Worm (Caenorhabditis elegans) whole organism, L4 larva: ENCODE measurements around the gene F59B2.14.

ENCODE experiments used
- D1046.2 ChIP-seq: fragments of 200-800 bp; sonication (Bioruptor generic); IDR thresholded peaks from 2 replicates; pipeline ENCODE4 v1.3.6; 2022; ENCODE audit warnings: missing genetic modification characterization, missing compliant biosample characterization
- F10B5.3 ChIP-seq: sonication (generic microtip); optimal IDR thresholded peaks from 2 replicates; lab custom pipeline; 2016; ENCODE audit warnings: mild to moderate bottlenecking, missing genetic modification characterization, missing compliant biosample characterization
- F26F4.8 ChIP-seq: fragments of 200-800 bp; sonication (Bioruptor generic); conservative IDR thresholded peaks from 2 replicates; pipeline ENCODE4 v1.3.6; 2022; ENCODE audit warnings: missing genetic modification characterization, missing compliant biosample characterization
- F49E8.2 ChIP-seq: sonication (generic microtip); optimal IDR thresholded peaks from 2 replicates; lab custom pipeline; 2016; ENCODE audit warnings: missing compliant biosample characterization, mild to moderate bottlenecking, missing genetic modification characterization, borderline replicate concordance
- Y48G9A.11 ChIP-seq: fragments of 200-800 bp; sonication (Bioruptor generic); IDR thresholded peaks from 2 replicates; pipeline ENCODE4 v1.3.6; 2022; ENCODE audit warnings: missing genetic modification reagents, missing genetic modification characterization, missing compliant biosample characterization
- Y75B8A.6 ChIP-seq: fragments of 200-800 bp; sonication (Bioruptor generic); IDR thresholded peaks from 2 replicates; pipeline ENCODE4 v1.3.6; 2022; ENCODE audit warnings: missing genetic modification reagents, missing genetic modification characterization, missing compliant biosample characterization
- aha-1 ChIP-seq: fragments of 150-350 bp; peaks from one replicate; lab custom pipeline; 2014; ENCODE audit warnings: missing biosample characterization, missing genetic modification characterization
- ama-1 ChIP-seq: fragments of 150-350 bp; optimal IDR thresholded peaks from 2 replicates; lab custom pipeline; 2014; ENCODE audit warnings: inconsistent platforms, mixed read lengths
- arid-1 ChIP-seq: fragments of 200-800 bp; sonication (Bioruptor generic); conservative IDR thresholded peaks from 2 replicates; pipeline ENCODE4 v1.3.6; 2022; ENCODE audit warnings: missing genetic modification reagents, missing genetic modification characterization, missing compliant biosample characterization
- ceh-32 ChIP-seq: sonication (generic microtip); optimal IDR thresholded peaks from 2 replicates; lab custom pipeline; 2016; ENCODE audit warnings: mild to moderate bottlenecking, missing genetic modification characterization, missing compliant biosample characterization; ENCODE audit not compliant: poor library complexity
- ceh-44 ChIP-seq: fragments of 200-800 bp; sonication (Bioruptor generic); IDR thresholded peaks from 2 replicates; pipeline ENCODE4 v1.3.6; 2022; ENCODE audit warnings: missing genetic modification reagents, missing genetic modification characterization, missing compliant biosample characterization
- ceh-62 ChIP-seq: sonication (generic microtip); optimal IDR thresholded peaks from 2 replicates; lab custom pipeline; 2017; ENCODE audit warnings: missing biosample characterization, missing genetic modification characterization
- ceh-82 ChIP-seq: sonication (generic microtip); optimal IDR thresholded peaks from 2 replicates; lab custom pipeline; 2017; ENCODE audit warnings: missing biosample characterization, missing genetic modification characterization
- ctbp-1 ChIP-seq: fragments of 200-800 bp; sonication (Bioruptor generic); IDR thresholded peaks from 2 replicates; pipeline ENCODE4 v1.3.6; 2022; ENCODE audit warnings: missing genetic modification reagents, missing genetic modification characterization, missing compliant biosample characterization
- daf-16 ChIP-seq, 3 experiments: sonication (generic microtip); optimal IDR thresholded peaks; 2 replicates each; lab custom pipeline; 2016 to 2017; ENCODE audit warnings: missing genetic modification characterization in 3 of 3, missing genetic modification reagents in 3 of 3, mild to moderate bottlenecking in 2 of 3, missing compliant biosample characterization in 2 of 3, missing biosample characterization in 1 of 3, moderate library complexity in 1 of 3
- dmd-6 ChIP-seq: fragments of 200-800 bp; sonication (Bioruptor generic); IDR thresholded peaks from 2 replicates; pipeline ENCODE4 v1.3.6; 2022; ENCODE audit warnings: missing genetic modification reagents, missing genetic modification characterization, missing compliant biosample characterization
- dmd-9 ChIP-seq: fragments of 200-800 bp; sonication (Bioruptor generic); IDR thresholded peaks from 2 replicates; pipeline ENCODE4 v1.3.6; 2022; ENCODE audit warnings: missing genetic modification reagents, missing genetic modification characterization, missing compliant biosample characterization
- dpl-1 ChIP-seq: fragments of 150-350 bp; optimal IDR thresholded peaks from 2 replicates; lab custom pipeline; 2014; ENCODE audit warnings: missing biosample characterization, missing genetic modification reagents, missing genetic modification characterization
- dve-1 ChIP-seq: sonication (generic microtip); optimal IDR thresholded peaks from 2 replicates; lab custom pipeline; 2017; ENCODE audit warnings: antibody characterized with exemption, mild to moderate bottlenecking, missing genetic modification characterization, missing compliant biosample characterization; ENCODE audit not compliant: insufficient read depth
- egl-27 ChIP-seq: sonication (generic microtip); optimal IDR thresholded peaks from 3 replicates; lab custom pipeline; 2017; ENCODE audit warnings: missing biosample characterization, missing genetic modification reagents, missing genetic modification characterization
- egl-43 ChIP-seq: fragments of 200-800 bp; sonication (Bioruptor generic); IDR thresholded peaks from 2 replicates; pipeline ENCODE4 v1.3.6; 2022; ENCODE audit warnings: missing genetic modification reagents, missing genetic modification characterization, missing compliant biosample characterization
- fos-1 ChIP-seq: fragments of 150-350 bp; optimal IDR thresholded peaks from 2 replicates; lab custom pipeline; 2014; ENCODE audit warnings: missing biosample characterization, missing genetic modification characterization
- hif-1 ChIP-seq, 2 experiments: sonication (generic microtip); optimal IDR thresholded peaks; 2 replicates each; lab custom pipeline; 2016 to 2017; ENCODE audit warnings: missing compliant biosample characterization in 2 of 2, missing genetic modification characterization in 2 of 2, missing genetic modification reagents in 2 of 2, missing genotype in 2 of 2, mild to moderate bottlenecking in 1 of 2
- hlh-30 ChIP-seq: sonication (generic microtip); optimal IDR thresholded peaks from 2 replicates; lab custom pipeline; 2017; ENCODE audit warnings: antibody characterized with exemption, mild to moderate bottlenecking, missing genetic modification characterization, missing compliant biosample characterization; ENCODE audit not compliant: insufficient read depth
- hmg-1.1 ChIP-seq: fragments of 200-800 bp; sonication (Bioruptor generic); IDR thresholded peaks from 2 replicates; pipeline ENCODE4 v1.3.6; 2022; ENCODE audit warnings: missing genetic modification reagents, missing genetic modification characterization, missing compliant biosample characterization
- jun-1 ChIP-seq: fragments of 150-350 bp; optimal IDR thresholded peaks from 2 replicates; lab custom pipeline; 2014; ENCODE audit warnings: missing biosample characterization, missing genetic modification reagents, missing genetic modification characterization
- lin-15B ChIP-seq: fragments of 150-350 bp; sonication (generic microtip); optimal IDR thresholded peaks from 3 replicates; lab custom pipeline; 2014; ENCODE audit warnings: missing biosample characterization, missing genetic modification characterization
- lin-39 ChIP-seq: fragments of 150-350 bp; optimal IDR thresholded peaks from 2 replicates; lab custom pipeline; 2014; ENCODE audit warnings: missing biosample characterization, missing genetic modification reagents, missing genetic modification characterization
- madf-5 ChIP-seq, 2 experiments: fragments of 200-800 bp; sonication (Bioruptor generic); IDR thresholded peaks; 2 replicates each; pipeline ENCODE4 v1.3.6; 2022; ENCODE audit warnings: missing compliant biosample characterization in 2 of 2, missing genetic modification characterization in 2 of 2
- nhr-10 ChIP-seq: fragments of 150-350 bp; optimal IDR thresholded peaks from 2 replicates; lab custom pipeline; 2014; ENCODE audit warnings: missing biosample characterization, missing genetic modification characterization
- nhr-102 ChIP-seq: sonication (generic microtip); optimal IDR thresholded peaks from 2 replicates; lab custom pipeline; 2016; ENCODE audit warnings: mild to moderate bottlenecking, missing genetic modification characterization, moderate library complexity, missing compliant biosample characterization
- nhr-111 ChIP-seq: fragments of 200-800 bp; sonication (Bioruptor generic); optimal IDR thresholded peaks from 2 replicates; lab custom pipeline; 2018; ENCODE audit warnings: mild to moderate bottlenecking, missing genetic modification characterization, missing compliant biosample characterization
- nhr-41 ChIP-seq: fragments of 200-800 bp; sonication (Bioruptor generic); IDR thresholded peaks from 2 replicates; pipeline ENCODE4 v1.3.6; 2022; ENCODE audit warnings: missing genetic modification reagents, missing genetic modification characterization, missing compliant biosample characterization
- nhr-42 ChIP-seq: fragments of 200-800 bp; sonication (Bioruptor generic); IDR thresholded peaks from 2 replicates; pipeline ENCODE4 v1.3.6; 2022; ENCODE audit warnings: missing genetic modification characterization, missing compliant biosample characterization
- php-3 ChIP-seq: fragments of 200-800 bp; sonication (Bioruptor generic); IDR thresholded peaks from 2 replicates; pipeline ENCODE4 v1.3.6; 2022; ENCODE audit warnings: missing genetic modification reagents, missing genetic modification characterization, missing compliant biosample characterization
- pqm-1 ChIP-seq: sonication (generic microtip); optimal IDR thresholded peaks from 2 replicates; lab custom pipeline; 2017; ENCODE audit warnings: missing biosample characterization, missing genetic modification characterization
- sdz-12 ChIP-seq: fragments of 200-800 bp; sonication (Bioruptor generic); optimal IDR thresholded peaks from 2 replicates; lab custom pipeline; 2018; ENCODE audit warnings: mild to moderate bottlenecking, missing genetic modification characterization, missing compliant biosample characterization
- snpc-1.2 ChIP-seq: fragments of 200-800 bp; sonication (Bioruptor generic); IDR thresholded peaks from 2 replicates; pipeline ENCODE4 v1.3.6; 2022; ENCODE audit warnings: missing genetic modification reagents, missing genetic modification characterization, missing compliant biosample characterization
- tra-1 ChIP-seq: fragments of 200-800 bp; sonication (Bioruptor generic); IDR thresholded peaks from 2 replicates; pipeline ENCODE4 v1.3.6; 2022; ENCODE audit warnings: missing genetic modification reagents, missing genetic modification characterization, missing compliant biosample characterization
- unc-39 ChIP-seq: sonication (generic microtip); optimal IDR thresholded peaks from 2 replicates; lab custom pipeline; 2017; ENCODE audit warnings: missing biosample characterization, missing genetic modification characterization
- zag-1 ChIP-seq: fragments of 150-350 bp; optimal IDR thresholded peaks from 2 replicates; lab custom pipeline; 2014; ENCODE audit warnings: missing biosample characterization, missing genetic modification characterization
- zfp-3 ChIP-seq: fragments of 200-800 bp; sonication (Bioruptor generic); conservative IDR thresholded peaks from 2 replicates; pipeline ENCODE4 v1.3.6; 2022; ENCODE audit warnings: missing genetic modification reagents, missing genetic modification characterization, missing compliant biosample characterization
- zip-11 ChIP-seq: fragments of 200-800 bp; sonication (Bioruptor generic); IDR thresholded peaks from 2 replicates; pipeline ENCODE4 v1.3.6; 2022; ENCODE audit warnings: missing genetic modification characterization, missing compliant biosample characterization
- ztf-7 ChIP-seq: fragments of 150-350 bp; optimal IDR thresholded peaks from 2 replicates; lab custom pipeline; 2014; ENCODE audit warnings: missing biosample characterization, missing genetic modification characterization

F59B2.14 gene

ce11 chrIII:9022535-9022934 lies at the start of gene F59B2.14:
F59B2.14 (minus strand) TSS chrIII:9022635.
- TF ChIP-seq egl-43 (no peak), ama-1 (lab: Kevin White, UChicago) (no peak), aha-1 (tag; lab: Kevin White, UChicago) (no peak), dve-1 (tag; lab: Kevin White, UChicago) (no peak), F26F4.8 (no peak), zip-11 (GFP tag; lab: Robert Waterston, UW) (no peak), ceh-82 (tag; lab: Kevin White, UChicago) (no peak), madf-5 (GFP tag; IDR thresholded peaks at IDR 0.05; lab: Robert Waterston, UW) (no peak), pqm-1 (no peak), lin-39 (tag; lab: Kevin White, UChicago) (no peak), nhr-42 (GFP tag; lab: Robert Waterston, UW) (no peak), Y75B8A.6 (no peak), hlh-30 (no peak), dmd-9 (GFP tag; lab: Robert Waterston, UW) (no peak), nhr-102 (tag; lab: Kevin White, UChicago) (no peak), egl-27 (no peak), jun-1 (tag; lab: Kevin White, UChicago) (no peak)

ce11 chrIII:9071372-9071771 lies 48.9 kb upstream of the F59B2.14 start, which contains the start of gene lin-12:
lin-12 (minus strand) TSS chrIII:9071472.
- TF ChIP-seq dmd-6 (GFP tag; lab: Robert Waterston, UW) (no peak), F49E8.2 (no peak), nhr-111 (GFP tag; lab: Kevin White, UChicago) (no peak), Y48G9A.11 (no peak)

ce11 chrIII:9069712-9070111 lies 47.3 kb upstream of the F59B2.14 start:
- TF ChIP-seq pqm-1 (peak; percentile 59), aha-1 (tag; lab: Kevin White, UChicago) (peak; percentile 71), lin-15B (tag; lab: Kevin White, UChicago) (no peak), dve-1 (tag; lab: Kevin White, UChicago) (peak; percentile 1), F49E8.2 (no peak), php-3 (GFP tag; lab: Robert Waterston, UW) (no peak), ztf-7 (tag; lab: Kevin White, UChicago) (no peak)

- TF ChIP-seq hmg-1.1, result peak; percentile 27; the same call in 1 of the 2 replicates
- TF ChIP-seq hlh-30, result no peak
- TF ChIP-seq dpl-1, result no peak
- 0 out of 2 replicates have a peak, but pooled peaks have one; percentile 5 for TF ChIP-seq nhr-41 (GFP tag; lab: Robert Waterston, UW)
- no peak for TF ChIP-seq egl-43
- no peak for TF ChIP-seq zag-1 (tag; lab: Kevin White, UChicago)
- TF ChIP-seq unc-39, result no peak
- no peak for TF ChIP-seq php-3 (GFP tag; lab: Robert Waterston, UW)
- no peak; the same call in 1 of the 2 replicates for TF ChIP-seq arid-1
- no peak for TF ChIP-seq ceh-62 (tag; lab: Kevin White, UChicago)
- TF ChIP-seq daf-16 (GFP tag; optimal IDR thresholded peaks at IDR 0.05; lab: Kevin White, UChicago), result peak in 1 of 2 experiments; percentile 30
- TF ChIP-seq daf-16 (tag; optimal IDR thresholded peaks at IDR 0.05; lab: Kevin White, UChicago), result peak; percentile 36
- TF ChIP-seq nhr-102 (tag; lab: Kevin White, UChicago), result peak; percentile 38
- no peak for TF ChIP-seq sdz-12 (GFP tag; lab: Kevin White, UChicago)
- TF ChIP-seq tra-1, result no peak
- no peak for TF ChIP-seq lin-39 (tag; lab: Kevin White, UChicago)
- no peak for TF ChIP-seq F10B5.3
- TF ChIP-seq lin-15B (tag; lab: Kevin White, UChicago), result no peak
- TF ChIP-seq pqm-1, result no peak
- no peak for TF ChIP-seq Y75B8A.6
- TF ChIP-seq dve-1 (tag; lab: Kevin White, UChicago), result peak; percentile 73
- no peak for TF ChIP-seq D1046.2 (GFP tag; lab: Robert Waterston, UW)
- TF ChIP-seq zfp-3 (GFP tag; lab: Robert Waterston, UW), result peak; percentile 91
- no peak for TF ChIP-seq ceh-32
- no peak for TF ChIP-seq hif-1 (tag; optimal IDR thresholded peaks at IDR 0.05; lab: Kevin White, UChicago)
- no peak for TF ChIP-seq F26F4.8
- no peak for TF ChIP-seq snpc-1.2 (GFP tag; lab: Robert Waterston, UW)
- no peak for TF ChIP-seq nhr-10 (tag; lab: Kevin White, UChicago)
- TF ChIP-seq F49E8.2, result no peak
- TF ChIP-seq ceh-82 (tag; lab: Kevin White, UChicago), result no peak
- no peak for TF ChIP-seq ctbp-1 (GFP tag; lab: Robert Waterston, UW)
- no peak for TF ChIP-seq ceh-44 (GFP tag; lab: Robert Waterston, UW)
- no peak for TF ChIP-seq fos-1
Measured at ce11 chrIII:9060267-9060666, 37.8 kb upstream of the F59B2.14 start.
